Worm (Caenorhabditis elegans): Measurements from ENCODE around the gene dpy-9.

The dpy-9 gene

ce11 chrIV:283347-283746 lies 24.3 kb upstream of the dpy-9 start, which contains the start of gene best-19:
Gene best-19, plus strand, starts transcription at chrIV:283647.
- TF ChIP-seq aly-2 (tag; optimal IDR thresholded peaks at IDR 0.05): no peak
- TF ChIP-seq nhr-6 (tag; optimal IDR thresholded peaks at IDR 0.05): no peak
- no peak for TF ChIP-seq nhr-77 (tag; optimal IDR thresholded peaks at IDR 0.05)
- no peak for TF ChIP-seq sem-4 (tag; optimal IDR thresholded peaks at IDR 0.05)
- no peak for TF ChIP-seq egl-27 (tag; optimal IDR thresholded peaks at IDR 0.05)
- TF ChIP-seq nhr-23 (tag; optimal IDR thresholded peaks at IDR 0.05): no peak
- no peak for TF ChIP-seq sma-9 (GFP tag; optimal IDR thresholded peaks at IDR 0.05)
- TF ChIP-seq sma-9 (tag; optimal IDR thresholded peaks at IDR 0.05): no peak
- TF ChIP-seq blmp-1 (tag; optimal IDR thresholded peaks at IDR 0.05; ENCODE audit: insufficient read depth): no peak
- TF ChIP-seq ztf-4 (tag; optimal IDR thresholded peaks at IDR 0.05): no peak

DNA sequence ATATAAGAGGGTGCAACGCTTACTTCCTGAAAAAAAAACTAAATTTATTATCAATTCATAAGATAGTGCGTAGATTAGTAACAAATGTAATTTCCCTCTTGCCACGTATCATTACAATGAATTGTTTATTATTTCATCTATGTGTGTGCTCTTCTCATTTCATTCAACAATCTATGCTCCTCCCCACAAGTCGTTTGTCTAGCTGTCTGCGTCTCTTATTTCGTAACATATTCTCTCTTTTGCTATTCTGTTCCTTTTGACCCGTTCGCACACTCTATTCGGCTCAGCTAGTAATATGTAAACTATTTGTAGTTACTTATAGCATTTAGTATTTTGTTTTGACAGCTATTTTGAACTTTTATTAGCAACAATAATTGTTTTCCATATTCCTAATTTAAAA lies 23.0 kb upstream of the dpy-9 start:
- TF ChIP-seq ztf-1 (GFP tag; conservative IDR thresholded peaks at IDR 0.05) (no peak), elt-3 (tag; optimal IDR thresholded peaks at IDR 0.05) (no peak), C34F6.9 (tag; optimal IDR thresholded peaks at IDR 0.05) (peak; percentile 29), zag-1 (tag; optimal IDR thresholded peaks at IDR 0.05) (no peak), snpc-4 (tag; optimal IDR thresholded peaks at IDR 0.05) (no peak), mbf-1 (tag; optimal IDR thresholded peaks at IDR 0.05) (no peak), ztf-4 (tag; optimal IDR thresholded peaks at IDR 0.05) (no peak), nhr-23 (tag; optimal IDR thresholded peaks at IDR 0.05) (no peak), sma-9 (GFP tag; optimal IDR thresholded peaks at IDR 0.05) (peak; percentile 15), sma-9 (tag; optimal IDR thresholded peaks at IDR 0.05) (no peak), crh-2 (tag; optimal IDR thresholded peaks at IDR 0.05) (peak; percentile 67), Y55F3AM.14 (GFP tag; optimal IDR thresholded peaks at IDR 0.05) (no peak), alr-1 (tag; optimal IDR thresholded peaks at IDR 0.05) (no peak), mdl-1 (tag; optimal IDR thresholded peaks at IDR 0.05) (no peak), gmeb-1 (tag; optimal IDR thresholded peaks at IDR 0.05) (no peak), mab-5 (tag; optimal IDR thresholded peaks at IDR 0.05) (no peak)

- TF ChIP-seq nhr-25 (tag; optimal IDR thresholded peaks at IDR 0.05) (no peak), egl-27 (tag; optimal IDR thresholded peaks at IDR 0.05) (no peak), nhr-11 (tag; optimal IDR thresholded peaks at IDR 0.05) (no peak), unc-55 (GFP tag; optimal IDR thresholded peaks at IDR 0.05) (no peak), Y55F3AM.14 (GFP tag; optimal IDR thresholded peaks at IDR 0.05) (no peak), nhr-12 (tag; optimal IDR thresholded peaks at IDR 0.05) (no peak), snpc-4 (tag; optimal IDR thresholded peaks at IDR 0.05) (no peak), alr-1 (tag; optimal IDR thresholded peaks at IDR 0.05) (no peak), nhr-237 (tag; optimal IDR thresholded peaks at IDR 0.05) (no peak), gmeb-1 (tag; optimal IDR thresholded peaks at IDR 0.05) (no peak), nhr-21 (tag; optimal IDR thresholded peaks at IDR 0.05) (no peak), skn-1 (tag; optimal IDR thresholded peaks at IDR 0.05) (no peak), F13H6.1 (tag; optimal IDR thresholded peaks at IDR 0.05) (no peak), unc-62 (GFP tag; optimal IDR thresholded peaks at IDR 0.05) (no peak), peb-1 (tag; optimal IDR thresholded peaks at IDR 0.05) (no peak)
Measured at ce11 chrIV:278284-278683, 19.3 kb upstream of the dpy-9 start.

DNA sequence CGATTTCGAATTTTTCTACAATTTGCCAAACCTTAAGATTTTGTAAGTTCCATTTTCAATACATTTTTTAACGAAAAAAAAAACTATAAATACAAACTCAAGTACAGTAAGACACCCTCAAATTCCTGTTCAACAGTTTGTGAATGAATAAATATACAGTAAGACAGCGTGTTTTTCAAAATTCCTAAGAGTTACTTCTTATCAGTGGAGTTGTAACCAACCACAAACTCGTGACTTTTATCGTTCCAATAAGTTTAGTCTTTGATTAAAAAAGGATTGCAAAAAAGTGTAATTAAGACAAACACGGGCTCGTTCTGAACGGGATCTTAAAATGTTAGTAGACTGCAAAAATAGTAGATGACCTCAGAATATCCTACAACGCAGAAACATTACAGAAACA lies 16.1 kb upstream of the dpy-9 start:
- TF ChIP-seq lsy-2 (tag; optimal IDR thresholded peaks at IDR 0.05) (peak in 1 of 2 experiments; percentile 11), blmp-1 (tag; optimal IDR thresholded peaks at IDR 0.05; ENCODE audit: insufficient read depth) (no peak), gmeb-1 (tag; optimal IDR thresholded peaks at IDR 0.05) (peak; percentile 46), sma-9 (GFP tag; optimal IDR thresholded peaks at IDR 0.05) (peak; percentile 17), sma-9 (tag; optimal IDR thresholded peaks at IDR 0.05) (no peak)

DNA sequence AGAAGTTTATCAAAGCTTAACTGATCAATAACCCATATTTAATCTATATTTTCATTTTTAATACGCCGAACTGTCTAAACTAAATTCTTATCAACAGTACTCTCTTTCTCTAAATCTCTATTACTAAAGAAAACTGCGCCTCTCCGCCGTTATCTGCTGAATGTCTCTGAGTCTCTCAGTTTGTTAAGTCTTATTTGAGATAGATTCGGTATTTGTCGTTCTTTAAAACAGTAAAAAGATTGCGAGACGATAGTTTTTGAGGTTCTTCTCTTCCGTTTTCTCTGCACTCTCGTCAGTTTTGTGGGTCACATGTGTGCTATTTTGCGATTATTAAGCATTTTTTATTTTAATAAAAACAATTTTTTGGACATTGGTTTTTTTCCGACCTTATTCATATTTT lies 15.2 kb upstream of the dpy-9 start, which contains the start of gene sma-10:
Gene sma-10, plus strand, starts transcription at position 236 of the 400 bp plus-strand sequence.
- no peak for TF ChIP-seq nhr-12 (tag; optimal IDR thresholded peaks at IDR 0.05)
- TF ChIP-seq sma-3 (GFP tag; optimal IDR thresholded peaks at IDR 0.05): peak; percentile 82
- no peak for TF ChIP-seq ama-1 (optimal IDR thresholded peaks at IDR 0.05)
- no peak for TF ChIP-seq mab-5 (tag; optimal IDR thresholded peaks at IDR 0.05)
- TF ChIP-seq nhr-25 (tag; optimal IDR thresholded peaks at IDR 0.05): peak; percentile 39
- no peak for TF ChIP-seq ztf-4 (tag; optimal IDR thresholded peaks at IDR 0.05)
- TF ChIP-seq sem-4 (tag; optimal IDR thresholded peaks at IDR 0.05): no peak
- TF ChIP-seq unc-62 (GFP tag; optimal IDR thresholded peaks at IDR 0.05): no peak
- no peak for TF ChIP-seq nhr-10 (tag; optimal IDR thresholded peaks at IDR 0.05)
- no peak for TF ChIP-seq nhr-6 (tag; optimal IDR thresholded peaks at IDR 0.05)
- no peak for TF ChIP-seq blmp-1 (tag; optimal IDR thresholded peaks at IDR 0.05; ENCODE audit: insufficient read depth)
- no peak for TF ChIP-seq ztf-1 (GFP tag; conservative IDR thresholded peaks at IDR 0.05)
- peak; percentile 93 for TF ChIP-seq fos-1 (tag; optimal IDR thresholded peaks at IDR 0.05)
- TF ChIP-seq ztf-11 (tag; optimal IDR thresholded peaks at IDR 0.05): no peak
- TF ChIP-seq zag-1 (tag; optimal IDR thresholded peaks at IDR 0.05): no peak
- TF ChIP-seq F13H6.1 (tag; optimal IDR thresholded peaks at IDR 0.05): peak; percentile 51
- no peak for TF ChIP-seq ceh-16 (tag; optimal IDR thresholded peaks at IDR 0.05)
- TF ChIP-seq skn-1 (tag; optimal IDR thresholded peaks at IDR 0.05): no peak
- no peak for TF ChIP-seq Y55F3AM.14 (GFP tag; optimal IDR thresholded peaks at IDR 0.05)
- no peak for TF ChIP-seq elt-1 (tag; optimal IDR thresholded peaks at IDR 0.05)
- TF ChIP-seq lsy-2 (tag; optimal IDR thresholded peaks at IDR 0.05): no peak
- no peak for TF ChIP-seq peb-1 (tag; optimal IDR thresholded peaks at IDR 0.05)
- no peak for TF ChIP-seq nhr-11 (tag; optimal IDR thresholded peaks at IDR 0.05)
- no peak for TF ChIP-seq lin-11 (tag; optimal IDR thresholded peaks at IDR 0.05)
- peak; percentile 3 for TF ChIP-seq C34F6.9 (tag; optimal IDR thresholded peaks at IDR 0.05)
- TF ChIP-seq dmd-4 (tag; optimal IDR thresholded peaks at IDR 0.05): no peak
- peak; percentile 31 for TF ChIP-seq nhr-129 (tag; optimal IDR thresholded peaks at IDR 0.05)
- peak; percentile 82 for TF ChIP-seq crh-2 (tag; optimal IDR thresholded peaks at IDR 0.05)
- TF ChIP-seq mbf-1 (tag; optimal IDR thresholded peaks at IDR 0.05): no peak
- no peak for TF ChIP-seq unc-55 (GFP tag; optimal IDR thresholded peaks at IDR 0.05)
- TF ChIP-seq alr-1 (tag; optimal IDR thresholded peaks at IDR 0.05): no peak
